Fruit fly (Drosophila melanogaster): ENCODE data around the gene CG5250.

DNA sequence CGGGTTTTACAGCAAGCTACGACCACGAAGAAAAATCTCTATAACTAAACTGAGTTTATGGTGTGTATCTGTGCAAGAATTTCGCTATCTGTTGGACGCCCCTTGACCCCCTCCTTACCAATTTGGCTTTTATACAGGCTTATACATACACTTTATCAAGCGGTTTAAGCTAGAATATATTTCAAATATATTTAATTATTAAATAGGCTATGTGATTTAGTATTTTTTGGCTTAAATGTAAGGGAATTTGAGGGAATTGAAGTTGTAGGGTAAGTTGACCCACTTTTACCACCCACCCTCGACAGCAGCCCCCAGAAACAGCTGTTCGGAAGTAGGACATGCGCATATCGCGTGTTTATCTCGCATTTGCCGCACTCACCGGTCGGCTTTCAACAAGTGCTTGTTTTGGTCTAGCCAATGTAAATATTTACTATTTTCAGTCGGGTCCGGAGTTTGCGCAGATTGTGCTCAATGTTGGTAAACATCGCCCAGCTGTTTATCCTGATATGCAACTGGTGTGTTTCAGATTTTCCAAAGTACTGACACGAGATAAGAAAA is 17.1 kb upstream of the CG5250 start, which contains the start of gene unc79:
- TF ChIP-seq usp (GFP tag; optimal IDR thresholded peaks at IDR 0.05) (no peak), EcR (GFP tag; optimal IDR thresholded peaks at IDR 0.05) (no peak)
